Worm (Caenorhabditis elegans) whole organism, L1 larva: ENCODE results near the gene Y116F11A.6.

Experiments
- C04F5.9 ChIP-seq: sonication (generic microtip); optimal IDR thresholded peaks from 2 replicates; lab custom pipeline; 2016; ENCODE audit warnings: missing genetic modification characterization, missing compliant biosample characterization
- C16A3.4 ChIP-seq: fragments of 150-350 bp; optimal IDR thresholded peaks from 2 replicates; lab custom pipeline; 2014; ENCODE audit warnings: missing biosample characterization, missing genetic modification characterization
- F16B12.6 ChIP-seq: fragments of 150-350 bp; optimal IDR thresholded peaks from 2 replicates; lab custom pipeline; 2014; ENCODE audit warnings: missing biosample characterization, missing genetic modification characterization
- ceh-88 ChIP-seq: fragments of 200-800 bp; sonication (Bioruptor generic); IDR thresholded peaks from 2 replicates; pipeline ENCODE4 v1.3.6; 2022; ENCODE audit warnings: missing genetic modification characterization, missing compliant biosample characterization
- ceh-90 ChIP-seq: sonication (generic microtip); optimal IDR thresholded peaks from 2 replicates; lab custom pipeline; 2016; ENCODE audit warnings: missing genetic modification characterization, missing compliant biosample characterization
- dpl-1 ChIP-seq, 3 experiments: fragments of 150-350 bp in 2 of 3; sonication (generic microtip) in 1 of 3; optimal IDR thresholded peaks; 2 replicates each; lab custom pipeline; 2014 to 2017; ENCODE audit warnings: missing biosample characterization in 3 of 3, missing genetic modification characterization in 3 of 3, missing genetic modification reagents in 3 of 3
- efl-1 ChIP-seq, 4 experiments: fragments of 150-350 bp; optimal IDR thresholded peaks in 3 of 4; peaks in 1 of 4; 1 replicate in 1 of 4; 2 replicates in 3 of 4; lab custom pipeline; 2014; ENCODE audit warnings: missing biosample characterization in 2 of 4, missing genetic modification characterization in 2 of 4, missing genetic modification reagents in 2 of 4
- elt-2 ChIP-seq: sonication (generic microtip); optimal IDR thresholded peaks from 2 replicates; lab custom pipeline; 2016; ENCODE audit warnings: missing genetic modification characterization, mild to moderate bottlenecking, inconsistent platforms, missing compliant biosample characterization, missing genetic modification reagents
- elt-3 ChIP-seq, 6 experiments: fragments of 150-350 bp in 1 of 6; sonication (generic microtip); optimal IDR thresholded peaks; 2 replicates each; lab custom pipeline; 2017 to 2018; ENCODE audit warnings: missing biosample characterization in 6 of 6, missing genetic modification characterization in 6 of 6, inconsistent platforms in 1 of 6
- ets-5 ChIP-seq: fragments of 200-800 bp; sonication (Bioruptor generic); IDR thresholded peaks from 2 replicates; pipeline ENCODE4 v1.3.6; 2022; ENCODE audit warnings: missing genetic modification characterization, missing compliant biosample characterization
- fkh-10 ChIP-seq: sonication (generic microtip); optimal IDR thresholded peaks from 2 replicates; lab custom pipeline; 2017; ENCODE audit warnings: missing biosample characterization, missing genetic modification reagents, missing genetic modification characterization
- fkh-8 ChIP-seq: sonication (generic microtip); optimal IDR thresholded peaks from 2 replicates; lab custom pipeline; 2016; ENCODE audit warnings: mild to moderate bottlenecking, missing genetic modification characterization, missing compliant biosample characterization
- fos-1 ChIP-seq: fragments of 150-350 bp; optimal IDR thresholded peaks from 2 replicates; lab custom pipeline; 2014; ENCODE audit warnings: missing biosample characterization, missing genetic modification characterization
- hpl-2 ChIP-seq: fragments of 150-350 bp; optimal IDR thresholded peaks from 2 replicates; lab custom pipeline; 2014; ENCODE audit warnings: missing biosample characterization, missing genetic modification reagents, missing genetic modification characterization
- lin-15B ChIP-seq: fragments of 150-350 bp; sonication (generic microtip); optimal IDR thresholded peaks from 3 replicates; lab custom pipeline; 2014; ENCODE audit warnings: missing biosample characterization, missing genetic modification characterization
- lin-35 ChIP-seq, 2 experiments: fragments of 150-350 bp; optimal IDR thresholded peaks; 2 replicates each; lab custom pipeline; 2014; ENCODE audit warnings: missing biosample characterization in 2 of 2, missing genetic modification characterization in 2 of 2, missing genetic modification reagents in 2 of 2
- lin-39 ChIP-seq: fragments of 150-350 bp; optimal IDR thresholded peaks from 2 replicates; lab custom pipeline; 2014; ENCODE audit warnings: missing biosample characterization, missing genetic modification reagents, missing genetic modification characterization
- mab-9 ChIP-seq: fragments of 200-800 bp; sonication (Bioruptor generic); IDR thresholded peaks from 2 replicates; pipeline ENCODE4 v1.3.6; 2022; ENCODE audit warnings: missing genetic modification reagents, missing genetic modification characterization, missing compliant biosample characterization
- mep-1 ChIP-seq: fragments of 150-350 bp; optimal IDR thresholded peaks from 2 replicates; lab custom pipeline; 2014; ENCODE audit warnings: missing biosample characterization, missing genetic modification characterization
- nhr-19 ChIP-seq: fragments of 200-800 bp; sonication (Bioruptor generic); conservative IDR thresholded peaks from 2 replicates; pipeline ENCODE4 v1.3.6; 2022; ENCODE audit warnings: missing genetic modification characterization, missing compliant biosample characterization
- nhr-20 ChIP-seq: sonication (generic microtip); optimal IDR thresholded peaks from 2 replicates; lab custom pipeline; 2016; ENCODE audit warnings: mild to moderate bottlenecking, missing genetic modification characterization, missing compliant biosample characterization
- nhr-71 ChIP-seq: sonication (generic microtip); optimal IDR thresholded peaks from 2 replicates; lab custom pipeline; 2016; ENCODE audit warnings: mild to moderate bottlenecking, missing genetic modification characterization, moderate library complexity, missing compliant biosample characterization
- nhr-76 ChIP-seq: sonication (generic microtip); optimal IDR thresholded peaks from 2 replicates; lab custom pipeline; 2017; ENCODE audit warnings: missing biosample characterization, missing genetic modification characterization
- nhr-90 ChIP-seq: sonication (generic microtip); optimal IDR thresholded peaks from 2 replicates; lab custom pipeline; 2016; ENCODE audit warnings: mild to moderate bottlenecking, missing genetic modification characterization, missing compliant biosample characterization; ENCODE audit not compliant: poor library complexity
- pag-3 ChIP-seq: sonication (generic microtip); optimal IDR thresholded peaks from 2 replicates; lab custom pipeline; 2017; ENCODE audit warnings: missing genetic modification characterization, mild to moderate bottlenecking, missing compliant biosample characterization, antibody characterized with exemption, borderline replicate concordance; ENCODE audit not compliant: insufficient read depth
- pqm-1 ChIP-seq: sonication (generic microtip); optimal IDR thresholded peaks from 3 replicates; lab custom pipeline; 2017; ENCODE audit warnings: missing biosample characterization, missing genetic modification characterization
- rnt-1 ChIP-seq: sonication (generic microtip); optimal IDR thresholded peaks from 2 replicates; lab custom pipeline; 2016; ENCODE audit warnings: mild to moderate bottlenecking, missing genetic modification characterization, moderate library complexity, missing compliant biosample characterization
- skn-1 ChIP-seq: fragments of 150-350 bp; optimal IDR thresholded peaks from 2 replicates; lab custom pipeline; 2014; ENCODE audit warnings: missing biosample characterization, missing genetic modification characterization
- snpc-4 ChIP-seq: fragments of 150-350 bp; optimal IDR thresholded peaks from 2 replicates; lab custom pipeline; 2014; ENCODE audit warnings: missing biosample characterization, missing genetic modification characterization
- tlp-1 ChIP-seq: fragments of 150-350 bp; optimal IDR thresholded peaks from 2 replicates; lab custom pipeline; 2014; ENCODE audit warnings: missing biosample characterization, missing genetic modification characterization
- unc-62 ChIP-seq: fragments of 150-350 bp; optimal IDR thresholded peaks from 2 replicates; lab custom pipeline; 2014; ENCODE audit warnings: missing biosample characterization, missing genetic modification reagents, missing genetic modification characterization
- xbp-1 ChIP-seq: sonication (generic microtip); optimal IDR thresholded peaks from 2 replicates; lab custom pipeline; 2016; ENCODE audit warnings: missing genetic modification characterization, missing compliant biosample characterization
- ztf-4 ChIP-seq: fragments of 150-350 bp; optimal IDR thresholded peaks from 2 replicates; lab custom pipeline; 2014; ENCODE audit warnings: missing biosample characterization, missing genetic modification characterization

Y116F11A.6 gene

ce11 chrV:19672357-19672756 lies 47.0 kb upstream of the Y116F11A.6 start:
- TF ChIP-seq rnt-1 (tag; lab: Kevin White, UChicago) = no peak
- peak; percentile 72 for TF ChIP-seq skn-1 (tag; lab: Kevin White, UChicago)
- TF ChIP-seq elt-2 (tag; lab: Kevin White, UChicago) = peak; percentile 65
- TF ChIP-seq efl-1 (optimal IDR thresholded peaks at IDR 0.05; lab: Kevin White, UChicago) = no peak
- TF ChIP-seq efl-1 (GFP tag; optimal IDR thresholded peaks at IDR 0.05 in 1 of 2; lab: Kevin White, UChicago) = peak in 1 of 2 experiments; percentile 31
- TF ChIP-seq lin-35 (GFP tag; optimal IDR thresholded peaks at IDR 0.05; lab: Kevin White, UChicago) = peak in 1 of 2 experiments; percentile 9

ce11 chrV:19673298-19673903 lies 46.0 kb upstream of the Y116F11A.6 start:
- peak; percentile 64 for TF ChIP-seq F16B12.6 (tag; lab: Kevin White, UChicago)
- no peak for TF ChIP-seq ets-5 (GFP tag; lab: Robert Waterston, UW)
- TF ChIP-seq dpl-1 (GFP tag; optimal IDR thresholded peaks at IDR 0.05; lab: Kevin White, UChicago) = peak; percentile 29 to 60 (median 33)
- TF ChIP-seq elt-2 (tag; lab: Kevin White, UChicago) = peak; percentile 12
- TF ChIP-seq ceh-90 (tag; lab: Kevin White, UChicago) = no peak
- TF ChIP-seq ztf-4 = no peak
- TF ChIP-seq lin-35 (GFP tag; optimal IDR thresholded peaks at IDR 0.05; lab: Kevin White, UChicago) = peak in 1 of 2 experiments; percentile 25
- TF ChIP-seq efl-1 (optimal IDR thresholded peaks at IDR 0.05; lab: Kevin White, UChicago) = peak; percentile 70 to 81
- peak; percentile 73 to 95 for TF ChIP-seq efl-1 (GFP tag; optimal IDR thresholded peaks at IDR 0.05 in 1 of 2; lab: Kevin White, UChicago)
- TF ChIP-seq, all 84 proteins: peak for 5

- TF ChIP-seq xbp-1 (tag; lab: Kevin White, UChicago) (no peak), pqm-1 (tag; lab: Kevin White, UChicago) (no peak), fkh-10 (GFP tag; lab: Kevin White, UChicago) (no peak), elt-3 (tag; optimal IDR thresholded peaks at IDR 0.05; lab: Kevin White, UChicago) (no peak), C04F5.9 (tag; lab: Kevin White, UChicago) (no peak), fkh-8 (tag; lab: Kevin White, UChicago) (no peak)
Measured at ce11 chrV:19674543-19674942, 44.8 kb upstream of the Y116F11A.6 start, which contains the start of gene mrp-7. TSS of gene mrp-7 (plus strand) at chrV:19674843.

- TF ChIP-seq lin-39 (tag; lab: Kevin White, UChicago) (no peak), efl-1 (optimal IDR thresholded peaks at IDR 0.05; lab: Kevin White, UChicago) (no peak), efl-1 (GFP tag; optimal IDR thresholded peaks at IDR 0.05 in 1 of 2; lab: Kevin White, UChicago) (no peak), mab-9 (GFP tag; lab: Robert Waterston, UW) (no peak), fos-1 (no peak)
Measured at ce11 chrV:19691271-19691886, 28.0 kb upstream of the Y116F11A.6 start.

- TF ChIP-seq dpl-1 (GFP tag; optimal IDR thresholded peaks at IDR 0.05; lab: Kevin White, UChicago) = no peak
- no peak for TF ChIP-seq unc-62 (GFP tag; lab: Kevin White, UChicago)
- no peak for TF ChIP-seq ceh-88 (GFP tag; lab: Robert Waterston, UW)
- TF ChIP-seq pag-3 = no peak
- no peak for TF ChIP-seq lin-15B (tag; lab: Kevin White, UChicago)
- no peak for TF ChIP-seq nhr-19 (GFP tag; lab: Robert Waterston, UW)
- TF ChIP-seq nhr-76 = no peak
- TF ChIP-seq fkh-8 (tag; lab: Kevin White, UChicago) = no peak
- TF ChIP-seq nhr-71 (tag; lab: Kevin White, UChicago) = no peak
- no peak for TF ChIP-seq nhr-90 (tag; lab: Kevin White, UChicago)
- no peak for TF ChIP-seq elt-2 (tag; lab: Kevin White, UChicago)
- no peak for TF ChIP-seq mep-1 (tag; lab: Kevin White, UChicago)
- no peak for TF ChIP-seq tlp-1
- TF ChIP-seq snpc-4 (tag; lab: Kevin White, UChicago) = no peak
- no peak for TF ChIP-seq nhr-20
- no peak for TF ChIP-seq lin-39 (tag; lab: Kevin White, UChicago)
- no peak for TF ChIP-seq C16A3.4 (tag; lab: Kevin White, UChicago)
- no peak for TF ChIP-seq hpl-2 (GFP tag; lab: Kevin White, UChicago)
Measured at ce11 chrV:19691954-19692353, 27.4 kb upstream of the Y116F11A.6 start.
